Fruit fly (Drosophila melanogaster) whole organism: Measurements from ENCODE around the gene CG13001.

Experiments
- CG8478 ChIP-seq: fragments of >200 bp; optimal IDR thresholded peaks from 2 replicates; lab custom pipeline; 2018; ENCODE audit warnings: inconsistent platforms
- pan ChIP-seq: fragments of >200 bp; optimal IDR thresholded peaks from 2 replicates; lab custom pipeline; 2017
- usp ChIP-seq: fragments of >200 bp; optimal IDR thresholded peaks from 2 replicates; lab custom pipeline; 2017; ENCODE audit warnings: missing biosample characterization, missing genetic modification characterization, mixed read lengths

DNA sequence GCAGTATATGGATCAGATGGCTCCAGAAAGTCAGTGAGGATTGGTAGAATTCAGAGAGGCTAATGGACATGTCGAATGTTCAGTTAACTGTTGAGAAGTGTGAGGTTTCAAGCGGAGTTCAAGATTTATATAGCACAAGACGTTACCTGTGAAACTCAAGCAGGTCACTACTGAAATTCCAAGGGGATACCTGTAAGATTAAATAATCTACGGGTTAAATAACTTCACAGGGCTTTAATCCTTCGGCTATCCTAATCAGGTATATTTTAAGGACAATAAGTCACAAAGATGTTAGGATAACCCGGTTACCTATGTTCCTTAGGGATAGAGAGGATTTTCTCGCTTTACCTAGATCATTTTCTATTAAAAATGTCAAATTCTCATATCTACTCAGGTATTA is 5.7 kb upstream of the CG13001 start, which contains the start of gene CG13000:
- TF ChIP-seq CG8478 (lab: Kevin White, UChicago) (no peak), usp (GFP tag; lab: Kevin White, UChicago) (no peak), pan (lab: Kevin White, UChicago) (no peak)
